Worm (Caenorhabditis elegans): ENCODE data around the gene C13B4.1.
A peak's percentile ranks its signal among the peaks of the same experiment; 100 is the strongest.

The C13B4.1 gene

DNA sequence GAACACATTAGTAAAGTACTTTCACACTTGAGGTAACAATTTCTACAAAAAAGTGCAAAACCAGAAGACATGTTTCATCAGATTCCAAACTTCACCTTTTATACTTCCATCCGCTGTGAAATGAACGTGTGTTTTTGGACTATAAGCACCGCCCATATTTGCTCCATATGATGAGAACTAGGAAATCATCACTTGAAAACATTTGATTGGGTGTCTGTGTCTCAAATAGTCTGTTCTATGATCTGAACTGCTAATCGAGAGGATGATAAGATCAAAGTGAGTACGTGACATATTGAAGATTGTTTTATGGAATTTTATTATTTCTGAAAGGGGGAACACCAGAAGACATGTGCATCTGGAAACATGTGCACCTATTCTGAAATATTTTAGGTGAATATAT is 15.9 kb upstream of the C13B4.1 start:
- TF ChIP-seq mep-1 (tag; optimal IDR thresholded peaks at IDR 0.05) (no peak), zip-8 (tag; optimal IDR thresholded peaks at IDR 0.05) (no peak), ham-2 (GFP tag; optimal IDR thresholded peaks at IDR 0.05) (no peak), drap-1 (GFP tag; optimal IDR thresholded peaks at IDR 0.05) (no peak), sptf-1 (tag; optimal IDR thresholded peaks at IDR 0.05) (no peak), elt-1 (tag; optimal IDR thresholded peaks at IDR 0.05; ENCODE audit: borderline replicate concordance, insufficient read depth) (no peak)

DNA sequence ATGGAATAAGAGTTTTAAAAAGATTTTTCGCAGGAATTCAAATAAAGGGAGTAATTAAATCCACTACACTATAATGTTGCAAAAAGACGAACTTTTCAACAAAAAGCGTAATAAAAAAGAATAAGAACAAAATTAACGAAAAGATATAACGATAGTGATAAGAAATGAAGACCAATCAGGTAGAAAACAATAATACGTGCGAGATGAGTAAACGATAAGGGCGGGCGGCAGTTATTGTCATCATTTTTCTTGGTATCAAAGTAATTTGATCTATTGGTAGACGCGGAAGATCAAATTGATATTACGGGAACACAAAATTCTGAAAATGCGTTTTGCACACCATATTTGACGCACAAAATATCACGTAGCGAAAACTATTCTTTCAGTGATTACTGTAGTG is 15.0 kb upstream of the C13B4.1 start:
- TF ChIP-seq elt-1 (tag; optimal IDR thresholded peaks at IDR 0.05; ENCODE audit: borderline replicate concordance, insufficient read depth): peak; percentile 85
- TF ChIP-seq mls-2 (tag; optimal IDR thresholded peaks at IDR 0.05): no peak
- TF ChIP-seq snpc-4 (tag; optimal IDR thresholded peaks at IDR 0.05): no peak

DNA sequence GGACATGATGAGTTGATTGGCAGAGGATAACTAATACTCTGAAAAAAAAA is 14.8 kb upstream of the C13B4.1 start, which contains the start of gene cysl-2:
Gene cysl-2 (minus strand): TSS at position 38 of the 50 bp plus-strand sequence.
- TF ChIP-seq mls-2 (tag; optimal IDR thresholded peaks at IDR 0.05): no peak
- no peak for TF ChIP-seq zip-8 (tag; optimal IDR thresholded peaks at IDR 0.05)
- no peak for TF ChIP-seq pha-4 (tag; optimal IDR thresholded peaks at IDR 0.05)
- TF ChIP-seq unc-39 (tag; optimal IDR thresholded peaks at IDR 0.05): no peak
- no peak for TF ChIP-seq lin-13 (tag; optimal IDR thresholded peaks at IDR 0.05)
- TF ChIP-seq nhr-237 (tag; optimal IDR thresholded peaks at IDR 0.05): no peak
- no peak for TF ChIP-seq elt-1 (tag; optimal IDR thresholded peaks at IDR 0.05; ENCODE audit: borderline replicate concordance, insufficient read depth)
- TF ChIP-seq tbx-8 (GFP tag; optimal IDR thresholded peaks at IDR 0.05): no peak
- TF ChIP-seq lsy-2 (tag; optimal IDR thresholded peaks at IDR 0.05): no peak

DNA sequence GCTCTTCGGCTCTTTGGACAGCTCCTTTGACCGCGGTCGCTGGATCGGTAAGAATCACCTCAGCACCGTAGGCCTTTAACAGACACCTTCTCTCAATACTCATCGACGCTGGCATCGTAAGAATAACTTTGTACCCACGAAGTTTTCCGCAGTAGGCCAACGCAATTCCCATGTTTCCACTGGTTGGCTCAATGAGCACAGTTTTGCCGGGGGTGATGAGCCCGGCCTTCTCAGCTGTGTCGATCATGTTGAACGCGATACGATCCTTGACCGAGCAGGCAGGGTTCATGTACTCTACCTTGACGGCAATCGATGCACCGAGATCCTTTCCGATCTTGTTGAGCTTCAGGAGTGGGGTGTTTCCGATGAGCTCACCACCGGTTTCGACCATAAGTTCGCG is 14.6 kb upstream of the C13B4.1 start:
- TF ChIP-seq ceh-43 (GFP tag; optimal IDR thresholded peaks at IDR 0.05): no peak
- TF ChIP-seq sem-2 (GFP tag; optimal IDR thresholded peaks at IDR 0.05): no peak
- TF ChIP-seq ceh-39 (tag; optimal IDR thresholded peaks at IDR 0.05): no peak
- no peak for TF ChIP-seq mep-1 (tag; optimal IDR thresholded peaks at IDR 0.05)
- no peak for TF ChIP-seq ham-2 (GFP tag; optimal IDR thresholded peaks at IDR 0.05)
- no peak for TF ChIP-seq elt-3 (tag; optimal IDR thresholded peaks at IDR 0.05)

DNA sequence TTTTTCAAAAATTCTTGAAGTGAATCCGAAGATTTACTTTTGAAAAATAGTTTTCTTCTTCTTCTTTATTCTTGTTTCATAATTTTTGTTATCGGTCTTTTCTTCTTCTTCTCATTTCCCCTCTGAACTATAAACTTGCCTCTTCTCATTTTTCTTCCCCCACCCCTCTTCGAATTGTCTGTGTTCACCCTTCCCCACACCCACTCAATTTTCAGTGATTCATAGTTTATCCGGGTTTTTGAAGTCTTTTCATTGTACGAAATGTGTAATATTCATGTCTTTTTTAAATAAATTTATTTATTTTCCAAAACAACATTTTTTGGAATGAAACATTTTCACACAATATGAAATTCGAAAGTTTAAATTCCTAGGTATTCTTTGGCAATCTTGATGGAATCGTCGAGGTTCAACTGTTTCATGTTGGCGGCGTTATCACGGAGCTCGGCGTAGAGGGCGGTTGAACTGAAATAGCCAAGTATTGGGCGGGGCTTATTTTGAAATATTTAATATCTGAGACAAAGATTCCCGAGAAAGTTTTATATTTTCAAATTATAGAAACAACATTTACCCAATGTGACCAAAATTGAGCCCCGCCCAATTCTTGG is 13.3 kb upstream of the C13B4.1 start:
- TF ChIP-seq sptf-1 (tag; optimal IDR thresholded peaks at IDR 0.05) (no peak), mls-2 (tag; optimal IDR thresholded peaks at IDR 0.05) (no peak), pha-4 (tag; optimal IDR thresholded peaks at IDR 0.05) (no peak), hlh-1 (tag; optimal IDR thresholded peaks at IDR 0.05) (no peak), nhr-2 (tag; optimal IDR thresholded peaks at IDR 0.05) (no peak), ces-1 (GFP tag; optimal IDR thresholded peaks at IDR 0.05) (no peak), tbx-8 (GFP tag; optimal IDR thresholded peaks at IDR 0.05) (no peak), elt-1 (tag; optimal IDR thresholded peaks at IDR 0.05; ENCODE audit: borderline replicate concordance, insufficient read depth) (no peak), unc-39 (tag; optimal IDR thresholded peaks at IDR 0.05) (no peak), elt-3 (tag; optimal IDR thresholded peaks at IDR 0.05) (no peak), unc-120 (tag; optimal IDR thresholded peaks at IDR 0.05; ENCODE audit: poor library complexity, severe bottlenecking) (no peak)

DNA sequence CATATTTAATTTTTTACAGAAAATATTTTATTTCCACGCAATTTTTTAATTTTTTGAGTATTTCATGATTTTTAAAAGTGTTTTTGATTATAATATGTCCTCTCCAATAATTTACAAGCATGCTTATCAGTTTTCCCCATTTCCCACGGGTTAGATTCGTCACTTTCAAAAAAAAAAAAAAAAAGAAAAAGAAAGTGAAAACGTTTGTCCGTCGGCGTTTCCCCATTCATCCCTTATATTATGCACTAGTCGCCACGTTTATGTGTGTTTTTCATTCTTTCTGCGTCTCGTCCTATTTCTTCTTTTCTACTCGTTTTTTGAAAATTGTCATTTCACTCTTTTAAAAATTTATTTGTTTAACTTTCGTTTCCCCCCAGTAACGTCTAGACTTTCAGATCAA is 10.0 kb upstream of the C13B4.1 start, which contains the start of gene vnut-1:
Gene vnut-1 (plus strand): TSS at position 396 of the 400 bp plus-strand sequence.
- TF ChIP-seq nhr-28 (tag; optimal IDR thresholded peaks at IDR 0.05) (no peak), nhr-76 (tag; optimal IDR thresholded peaks at IDR 0.05) (no peak), bed-3 (GFP tag; optimal IDR thresholded peaks at IDR 0.05) (no peak), zip-8 (tag; optimal IDR thresholded peaks at IDR 0.05) (no peak), elt-3 (tag; optimal IDR thresholded peaks at IDR 0.05) (no peak), mls-2 (tag; optimal IDR thresholded peaks at IDR 0.05) (no peak), blmp-1 (tag; optimal IDR thresholded peaks at IDR 0.05) (peak; percentile 58), mep-1 (tag; optimal IDR thresholded peaks at IDR 0.05) (no peak), flh-1 (GFP tag; optimal IDR thresholded peaks at IDR 0.05) (no peak)

DNA sequence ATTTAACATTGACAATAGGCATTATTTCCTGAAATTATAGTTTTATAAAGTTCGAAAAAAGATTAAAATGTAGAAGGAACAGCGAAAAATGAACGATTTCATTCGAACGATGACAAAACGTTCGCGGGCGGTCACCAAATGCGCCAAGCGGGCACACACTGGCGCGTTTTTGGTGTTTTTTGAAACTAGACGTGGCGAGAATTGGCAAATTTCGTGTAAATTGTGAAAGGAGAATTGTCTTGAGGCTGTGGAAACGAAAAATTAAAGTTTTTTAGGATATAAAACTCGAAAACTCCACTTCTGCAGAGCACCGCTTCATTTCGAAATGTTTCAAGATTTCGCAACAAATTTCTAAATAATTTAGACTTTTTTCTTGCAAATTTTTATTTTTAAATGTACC is 9.2 kb upstream of the C13B4.1 start, which contains the start of gene usp-14:
Gene usp-14 (minus strand): TSS at position 28 of the 400 bp plus-strand sequence.
- TF ChIP-seq unc-120 (tag; optimal IDR thresholded peaks at IDR 0.05; ENCODE audit: poor library complexity, severe bottlenecking): peak; percentile 30
- TF ChIP-seq bed-3 (GFP tag; optimal IDR thresholded peaks at IDR 0.05): no peak
- peak; percentile 41 for TF ChIP-seq lin-13 (tag; optimal IDR thresholded peaks at IDR 0.05)

All from whole organism, mixed stage, embryonic.